Worm (Caenorhabditis elegans) whole organism, L4 larva: ENCODE data around the gene Y42G9A.2.
A peak's percentile ranks its signal among the peaks of the same experiment; 100 is the strongest.

Experiments
- F44E2.7 ChIP-seq: fragments of 200-800 bp; sonication (Bioruptor generic); IDR thresholded peaks from 2 replicates; pipeline ENCODE4 v2.1.2; 2022; ENCODE audit warnings: missing genetic modification characterization, missing compliant biosample characterization
- R02D3.7 ChIP-seq: fragments of 150-350 bp; sonication (generic microtip); optimal IDR thresholded peaks from 3 replicates; lab custom pipeline; 2014; ENCODE audit warnings: missing biosample characterization, missing genetic modification characterization
- Y48G9A.11 ChIP-seq: fragments of 200-800 bp; sonication (Bioruptor generic); IDR thresholded peaks from 2 replicates; pipeline ENCODE4 v1.3.6; 2022; ENCODE audit warnings: missing genetic modification reagents, missing genetic modification characterization, missing compliant biosample characterization
- Y5F2A.4 ChIP-seq: fragments of 200-800 bp; sonication (Bioruptor generic); optimal IDR thresholded peaks from 2 replicates; lab custom pipeline; 2018; ENCODE audit warnings: mild to moderate bottlenecking, missing genetic modification characterization, missing compliant biosample characterization
- ZK546.5 ChIP-seq, 2 experiments: sonication (generic microtip); optimal IDR thresholded peaks; 2 replicates each; lab custom pipeline; 2017; ENCODE audit warnings: missing biosample characterization in 2 of 2, missing genetic modification characterization in 2 of 2
- arid-1 ChIP-seq: fragments of 200-800 bp; sonication (Bioruptor generic); conservative IDR thresholded peaks from 2 replicates; pipeline ENCODE4 v1.3.6; 2022; ENCODE audit warnings: missing genetic modification reagents, missing genetic modification characterization, missing compliant biosample characterization
- attf-4 ChIP-seq: sonication (generic microtip); optimal IDR thresholded peaks from 3 replicates; lab custom pipeline; 2017; ENCODE audit warnings: missing biosample characterization, missing genetic modification characterization
- ceh-20 ChIP-seq: fragments of 200-800 bp; sonication (Bioruptor generic); IDR thresholded peaks from 2 replicates; pipeline ENCODE4 v1.3.6; 2022; ENCODE audit warnings: missing genetic modification reagents, missing genetic modification characterization, missing compliant biosample characterization
- ceh-28 ChIP-seq: fragments of 150-350 bp; optimal IDR thresholded peaks from 2 replicates; lab custom pipeline; 2014; ENCODE audit warnings: missing biosample characterization, missing genetic modification reagents, missing genetic modification characterization
- ceh-62 ChIP-seq: sonication (generic microtip); optimal IDR thresholded peaks from 2 replicates; lab custom pipeline; 2017; ENCODE audit warnings: missing biosample characterization, missing genetic modification characterization
- ces-1 ChIP-seq: fragments of 150-350 bp; sonication (generic microtip); optimal IDR thresholded peaks from 4 replicates; lab custom pipeline; 2014; ENCODE audit warnings: missing biosample characterization, missing genetic modification reagents, missing genetic modification characterization
- cey-2 ChIP-seq: sonication (generic microtip); optimal IDR thresholded peaks from 3 replicates; lab custom pipeline; 2017; ENCODE audit warnings: missing genetic modification characterization, mild to moderate bottlenecking, missing compliant biosample characterization, antibody characterized with exemption, borderline replicate concordance; ENCODE audit not compliant: insufficient read depth
- daf-12 ChIP-seq: fragments of 150-350 bp; optimal IDR thresholded peaks from 2 replicates; lab custom pipeline; 2014; ENCODE audit warnings: missing biosample characterization, missing genetic modification reagents, missing genetic modification characterization
- dmd-9 ChIP-seq: fragments of 200-800 bp; sonication (Bioruptor generic); IDR thresholded peaks from 2 replicates; pipeline ENCODE4 v1.3.6; 2022; ENCODE audit warnings: missing genetic modification reagents, missing genetic modification characterization, missing compliant biosample characterization
- dve-1 ChIP-seq: sonication (generic microtip); optimal IDR thresholded peaks from 2 replicates; lab custom pipeline; 2017; ENCODE audit warnings: antibody characterized with exemption, mild to moderate bottlenecking, missing genetic modification characterization, missing compliant biosample characterization; ENCODE audit not compliant: insufficient read depth
- egl-43 ChIP-seq: fragments of 200-800 bp; sonication (Bioruptor generic); IDR thresholded peaks from 2 replicates; pipeline ENCODE4 v1.3.6; 2022; ENCODE audit warnings: missing genetic modification reagents, missing genetic modification characterization, missing compliant biosample characterization
- fkh-10 ChIP-seq: fragments of 150-350 bp; optimal IDR thresholded peaks from 2 replicates; lab custom pipeline; 2014; ENCODE audit warnings: missing biosample characterization, missing genetic modification reagents, missing genetic modification characterization
- fos-1 ChIP-seq: fragments of 150-350 bp; optimal IDR thresholded peaks from 2 replicates; lab custom pipeline; 2014; ENCODE audit warnings: missing biosample characterization, missing genetic modification characterization
- gei-8 ChIP-seq: fragments of 200-800 bp; sonication (Bioruptor generic); optimal IDR thresholded peaks from 2 replicates; lab custom pipeline; 2018; ENCODE audit warnings: mild to moderate bottlenecking, missing genetic modification characterization, missing compliant biosample characterization
- hif-1 ChIP-seq, 2 experiments: sonication (generic microtip); optimal IDR thresholded peaks; 2 replicates each; lab custom pipeline; 2016 to 2017; ENCODE audit warnings: missing compliant biosample characterization in 2 of 2, missing genetic modification characterization in 2 of 2, missing genetic modification reagents in 2 of 2, missing genotype in 2 of 2, mild to moderate bottlenecking in 1 of 2
- hlh-11 ChIP-seq: fragments of 200-800 bp; sonication (Bioruptor generic); optimal IDR thresholded peaks from 2 replicates; lab custom pipeline; 2018; ENCODE audit warnings: mild to moderate bottlenecking, missing genetic modification characterization, missing compliant biosample characterization
- hmg-1.1 ChIP-seq: fragments of 200-800 bp; sonication (Bioruptor generic); IDR thresholded peaks from 2 replicates; pipeline ENCODE4 v1.3.6; 2022; ENCODE audit warnings: missing genetic modification reagents, missing genetic modification characterization, missing compliant biosample characterization
- jun-1 ChIP-seq: fragments of 150-350 bp; optimal IDR thresholded peaks from 2 replicates; lab custom pipeline; 2014; ENCODE audit warnings: missing biosample characterization, missing genetic modification reagents, missing genetic modification characterization
- lin-29 ChIP-seq: fragments of 200-800 bp; sonication (Bioruptor generic); IDR thresholded peaks from 2 replicates; pipeline ENCODE4 v1.3.6; 2022; ENCODE audit warnings: missing genetic modification reagents, missing genetic modification characterization, missing compliant biosample characterization
- lin-39 ChIP-seq: fragments of 150-350 bp; optimal IDR thresholded peaks from 2 replicates; lab custom pipeline; 2014; ENCODE audit warnings: missing biosample characterization, missing genetic modification reagents, missing genetic modification characterization
- madf-5 ChIP-seq, 2 experiments: fragments of 200-800 bp; sonication (Bioruptor generic); IDR thresholded peaks; 2 replicates each; pipeline ENCODE4 v1.3.6; 2022; ENCODE audit warnings: missing compliant biosample characterization in 2 of 2, missing genetic modification characterization in 2 of 2
- madf-9 ChIP-seq: fragments of 200-800 bp; sonication (Bioruptor generic); conservative IDR thresholded peaks from 2 replicates; pipeline ENCODE4 v1.3.6; 2022; ENCODE audit warnings: missing genetic modification reagents, missing genetic modification characterization, missing compliant biosample characterization
- mdl-1 ChIP-seq, 2 experiments: fragments of 150-350 bp in 1 of 2; sonication (generic microtip) in 1 of 2; optimal IDR thresholded peaks; 2 replicates each; lab custom pipeline; 2014 to 2017; ENCODE audit warnings: missing biosample characterization in 2 of 2, missing genetic modification characterization in 2 of 2
- mdt-29 ChIP-seq: fragments of 200-800 bp; sonication (Bioruptor generic); IDR thresholded peaks from 2 replicates; pipeline ENCODE4 v1.3.6; 2022; ENCODE audit warnings: missing genetic modification reagents, missing genetic modification characterization, missing compliant biosample characterization
- mes-2 ChIP-seq: sonication (generic microtip); optimal IDR thresholded peaks from 2 replicates; lab custom pipeline; 2016; ENCODE audit warnings: missing genotype, mild to moderate bottlenecking, missing genetic modification characterization, missing compliant biosample characterization; ENCODE audit not compliant: poor library complexity, severe bottlenecking
- mxl-3 ChIP-seq: fragments of 200-800 bp; sonication (Bioruptor generic); optimal IDR thresholded peaks from 2 replicates; lab custom pipeline; 2018; ENCODE audit warnings: mild to moderate bottlenecking, missing genetic modification characterization, missing compliant biosample characterization
- nhr-28 ChIP-seq: fragments of 150-350 bp; optimal IDR thresholded peaks from 2 replicates; lab custom pipeline; 2014; ENCODE audit warnings: missing biosample characterization, missing genetic modification characterization
- nhr-41 ChIP-seq: fragments of 200-800 bp; sonication (Bioruptor generic); IDR thresholded peaks from 2 replicates; pipeline ENCODE4 v1.3.6; 2022; ENCODE audit warnings: missing genetic modification reagents, missing genetic modification characterization, missing compliant biosample characterization
- nhr-42 ChIP-seq: fragments of 200-800 bp; sonication (Bioruptor generic); IDR thresholded peaks from 2 replicates; pipeline ENCODE4 v1.3.6; 2022; ENCODE audit warnings: missing genetic modification characterization, missing compliant biosample characterization
- nhr-48 ChIP-seq: sonication (generic microtip); optimal IDR thresholded peaks from 2 replicates; lab custom pipeline; 2016; ENCODE audit warnings: mild to moderate bottlenecking, missing genetic modification characterization, missing compliant biosample characterization
- nhr-76 ChIP-seq: fragments of 150-350 bp; optimal IDR thresholded peaks from 2 replicates; lab custom pipeline; 2014; ENCODE audit warnings: missing biosample characterization, missing genetic modification characterization
- pha-4 ChIP-seq, 2 experiments: fragments of 150-350 bp in 1 of 2; fragments of 200-800 bp in 1 of 2; sonication (Bioruptor generic) in 1 of 2; IDR thresholded peaks in 1 of 2; optimal IDR thresholded peaks in 1 of 2; 2 replicates each; pipeline versions ENCODE4 v1.3.6 to Lab custom; 2014 to 2022; ENCODE audit warnings: missing genetic modification characterization in 2 of 2, missing genetic modification reagents in 2 of 2, missing biosample characterization in 1 of 2, missing compliant biosample characterization in 1 of 2
- rbr-2 ChIP-seq: sonication (generic microtip); optimal IDR thresholded peaks from 2 replicates; lab custom pipeline; 2016; ENCODE audit warnings: missing genotype, missing genetic modification characterization, missing compliant biosample characterization
- saeg-2 ChIP-seq: fragments of 200-800 bp; sonication (Bioruptor generic); IDR thresholded peaks from 2 replicates; pipeline ENCODE4 v1.3.6; 2022; ENCODE audit warnings: missing genetic modification reagents, missing genetic modification characterization, missing compliant biosample characterization
- sdz-12 ChIP-seq: fragments of 200-800 bp; sonication (Bioruptor generic); optimal IDR thresholded peaks from 2 replicates; lab custom pipeline; 2018; ENCODE audit warnings: mild to moderate bottlenecking, missing genetic modification characterization, missing compliant biosample characterization
- snpc-1.2 ChIP-seq: fragments of 200-800 bp; sonication (Bioruptor generic); IDR thresholded peaks from 2 replicates; pipeline ENCODE4 v1.3.6; 2022; ENCODE audit warnings: missing genetic modification reagents, missing genetic modification characterization, missing compliant biosample characterization
- spr-3 ChIP-seq: fragments of 200-800 bp; sonication (Bioruptor generic); optimal IDR thresholded peaks from 2 replicates; lab custom pipeline; 2018; ENCODE audit warnings: mild to moderate bottlenecking, missing genetic modification characterization, missing compliant biosample characterization
- tra-1 ChIP-seq: fragments of 200-800 bp; sonication (Bioruptor generic); IDR thresholded peaks from 2 replicates; pipeline ENCODE4 v1.3.6; 2022; ENCODE audit warnings: missing genetic modification reagents, missing genetic modification characterization, missing compliant biosample characterization
- unc-39 ChIP-seq: sonication (generic microtip); optimal IDR thresholded peaks from 2 replicates; lab custom pipeline; 2017; ENCODE audit warnings: missing biosample characterization, missing genetic modification characterization
- unc-62 ChIP-seq, 3 experiments: fragments of 150-350 bp in 1 of 3; sonication (generic microtip); optimal IDR thresholded peaks in 2 of 3; peaks in 1 of 3; 1 replicate in 1 of 3; 2 replicates in 2 of 3; lab custom pipeline; 2014 to 2017; ENCODE audit warnings: missing biosample characterization in 3 of 3, missing genetic modification characterization in 3 of 3, missing genetic modification reagents in 3 of 3, missing genotype in 1 of 3
- vab-7 ChIP-seq: fragments of 200-800 bp; sonication (Bioruptor generic); IDR thresholded peaks from 2 replicates; pipeline ENCODE4 v1.3.6; 2022; ENCODE audit warnings: missing genetic modification reagents, missing genetic modification characterization, missing compliant biosample characterization
- zag-1 ChIP-seq: fragments of 150-350 bp; optimal IDR thresholded peaks from 2 replicates; lab custom pipeline; 2014; ENCODE audit warnings: missing biosample characterization, missing genetic modification characterization
- zfp-2 ChIP-seq: sonication (generic microtip); optimal IDR thresholded peaks from 2 replicates; lab custom pipeline; 2016; ENCODE audit warnings: mild to moderate bottlenecking, missing genetic modification characterization, missing compliant biosample characterization
- zip-11 ChIP-seq: fragments of 200-800 bp; sonication (Bioruptor generic); IDR thresholded peaks from 2 replicates; pipeline ENCODE4 v1.3.6; 2022; ENCODE audit warnings: missing genetic modification characterization, missing compliant biosample characterization
- ztf-11 ChIP-seq: fragments of 150-350 bp; optimal IDR thresholded peaks from 2 replicates; lab custom pipeline; 2014; ENCODE audit warnings: missing biosample characterization, missing genetic modification characterization

Y42G9A.2 gene

DNA sequence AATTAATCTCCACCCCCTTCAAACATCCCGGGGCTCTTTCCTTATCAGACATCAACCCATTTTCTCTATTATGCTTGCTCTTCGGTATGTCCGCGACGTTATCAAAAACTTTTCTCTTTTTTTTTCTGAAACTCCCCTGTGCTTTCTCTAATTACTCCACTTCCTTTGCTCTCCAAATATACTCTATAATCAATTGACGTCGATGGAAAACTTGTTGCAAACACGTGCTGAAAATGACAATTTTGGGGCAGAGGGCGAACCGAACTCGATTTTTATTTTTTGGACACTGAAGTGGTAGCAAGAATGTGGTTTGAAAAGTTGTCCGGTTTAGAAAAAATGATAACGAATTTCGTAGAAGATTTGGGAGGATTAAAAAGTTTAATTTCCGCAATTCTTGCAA is 31.1 kb downstream of the Y42G9A.2 start (continued):
- TF ChIP-seq F44E2.7 (no peak), fos-1 (tag; lab: Kevin White, UChicago) (peak; percentile 50), lin-29 (GFP tag; lab: Robert Waterston, UW) (no peak), madf-9 (no peak), zfp-2 (tag; lab: Kevin White, UChicago) (no peak), nhr-48 (tag; lab: Kevin White, UChicago) (peak; percentile 82), unc-62 (GFP tag; optimal IDR thresholded peaks at IDR 0.05 in 1 of 2; lab: Kevin White, UChicago) (peak in 1 of 2 experiments; percentile 37), unc-62 (tag; optimal IDR thresholded peaks at IDR 0.05; lab: Kevin White, UChicago) (no peak), ZK546.5 (tag; optimal IDR thresholded peaks at IDR 0.05; lab: Kevin White, UChicago) (no peak), ces-1 (GFP tag; lab: Kevin White, UChicago) (no peak), ceh-62 (tag; lab: Kevin White, UChicago) (no peak), attf-4 (no peak), lin-39 (no peak), Y5F2A.4 (no peak), ceh-28 (no peak), nhr-41 (no peak), dve-1 (tag; lab: Kevin White, UChicago) (peak; percentile 70), Y48G9A.11 (GFP tag; lab: Robert Waterston, UW) (no peak), rbr-2 (no peak), jun-1 (tag; lab: Kevin White, UChicago) (no peak), mxl-3 (GFP tag; lab: Kevin White, UChicago) (peak; percentile 77), egl-43 (GFP tag; lab: Robert Waterston, UW) (no peak), gei-8 (GFP tag; lab: Kevin White, UChicago) (no peak), cey-2 (tag; lab: Kevin White, UChicago) (no peak), pha-4 (GFP tag; IDR thresholded peaks at IDR 0.05; lab: Robert Waterston, UW) (no peak), pha-4 (tag; optimal IDR thresholded peaks at IDR 0.05; lab: Kevin White, UChicago) (no peak), ceh-20 (GFP tag; lab: Robert Waterston, UW) (no peak), nhr-76 (no peak), R02D3.7 (no peak), zag-1 (tag; lab: Kevin White, UChicago) (no peak), daf-12 (tag; lab: Kevin White, UChicago) (no peak), hif-1 (tag; optimal IDR thresholded peaks at IDR 0.05; lab: Kevin White, UChicago) (no peak), spr-3 (GFP tag; lab: Kevin White, UChicago) (no peak), zip-11 (no peak), saeg-2 (GFP tag; lab: Robert Waterston, UW) (no peak), nhr-42 (GFP tag; lab: Robert Waterston, UW) (no peak), unc-39 (no peak), snpc-1.2 (GFP tag; lab: Robert Waterston, UW) (no peak), ztf-11 (tag; lab: Kevin White, UChicago) (no peak), hmg-1.1 (no peak), mdt-29 (no peak), sdz-12 (no peak), madf-5 (GFP tag; IDR thresholded peaks at IDR 0.05; lab: Robert Waterston, UW) (no peak), tra-1 (GFP tag; lab: Robert Waterston, UW) (peak; percentile 73; the same call in 1 of the 2 replicates), mdl-1 (tag; optimal IDR thresholded peaks at IDR 0.05; lab: Kevin White, UChicago) (peak in 1 of 2 experiments; percentile 78), arid-1 (GFP tag; lab: Robert Waterston, UW) (no peak), hlh-11 (tag; lab: Kevin White, UChicago) (peak; percentile 84), fkh-10 (GFP tag; lab: Kevin White, UChicago) (no peak), nhr-28 (tag; lab: Kevin White, UChicago) (peak; percentile 76), vab-7 (GFP tag; lab: Robert Waterston, UW) (no peak), mes-2 (tag; lab: Kevin White, UChicago) (no peak), dmd-9 (GFP tag; lab: Robert Waterston, UW) (no peak)
